Fruit fly (Drosophila melanogaster) Kc167 (cell line): ENCODE measurements around the gene CG32298.

Experiments
- Sin3A ChIP-seq: fragments of >200 bp; optimal IDR thresholded peaks from 2 replicates; lab custom pipeline; 2018; ENCODE audit warnings: missing external identifiers
- h ChIP-seq: fragments of >200 bp; optimal IDR thresholded peaks from 3 replicates; lab custom pipeline; 2018; ENCODE audit warnings: missing external identifiers
- psq ChIP-seq: fragments of >200 bp; optimal IDR thresholded peaks from 2 replicates; lab custom pipeline; 2017; ENCODE audit warnings: missing external identifiers
- ttk ChIP-seq: sonication (Bioruptor generic); optimal IDR thresholded peaks from 2 replicates; lab custom pipeline; 2017; ENCODE audit warnings: missing external identifiers

DNA sequence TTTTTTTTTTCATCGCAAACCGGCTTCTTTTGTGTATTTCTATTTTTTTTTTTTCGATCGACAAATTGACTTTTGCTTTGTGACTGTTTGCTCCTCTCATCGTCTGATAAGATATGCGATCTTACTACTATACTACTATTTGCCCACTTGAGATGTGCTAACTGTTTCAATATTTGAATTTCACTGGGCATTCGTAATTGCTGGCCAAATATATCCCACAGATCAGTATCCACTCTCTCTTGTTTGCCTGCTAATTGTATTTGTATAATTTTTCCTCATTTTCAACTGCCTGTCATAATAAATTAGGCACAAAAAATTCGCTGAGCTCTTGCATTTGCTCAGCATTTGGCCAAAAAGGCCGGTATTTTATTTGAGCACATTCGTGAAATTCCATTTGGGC is 42.6 kb upstream of the CG32298 start:
- TF ChIP-seq ttk (lab: Kevin White, UChicago) (no peak), Sin3A (lab: Kevin White, UChicago) (no peak), h (no peak), psq (lab: Kevin White, UChicago) (no peak)
